Worm (Caenorhabditis elegans) whole organism, young adult: ENCODE measurements around the gene mut-14.

ENCODE experiments used
- ets-4 ChIP-seq: fragments of 200-800 bp; sonication (Bioruptor generic); optimal IDR thresholded peaks from 2 replicates; lab custom pipeline; 2018; ENCODE audit warnings: mild to moderate bottlenecking, missing genetic modification characterization, missing compliant biosample characterization
- ztf-18 ChIP-seq: sonication (generic microtip); optimal IDR thresholded peaks from 2 replicates; lab custom pipeline; 2016; ENCODE audit warnings: missing genotype, mild to moderate bottlenecking, missing genetic modification characterization, missing compliant biosample characterization

- TF ChIP-seq ets-4 (GFP tag; lab: Kevin White, UChicago) (no peak), ztf-18 (tag; lab: Kevin White, UChicago) (no peak)
Observed at ce11 chrV:5676011-5676410, 15.5 kb upstream of the mut-14 start, which contains the start of gene pqn-13.
